Worm (Caenorhabditis elegans) whole organism, L3 larva: Measurements from ENCODE around the gene hpo-6.

Source experiments
- R02D3.7 ChIP-seq: fragments of 150-350 bp; optimal IDR thresholded peaks from 2 replicates; lab custom pipeline; 2014; ENCODE audit warnings: missing biosample characterization, missing genetic modification characterization
- ZK546.5 ChIP-seq: sonication (generic microtip); optimal IDR thresholded peaks from 2 replicates; lab custom pipeline; 2017; ENCODE audit warnings: missing biosample characterization, missing genetic modification characterization
- aly-2 ChIP-seq: fragments of 150-350 bp; optimal IDR thresholded peaks from 2 replicates; lab custom pipeline; 2014; ENCODE audit warnings: missing biosample characterization, missing genetic modification characterization
- ama-1 ChIP-seq: fragments of 150-350 bp; optimal IDR thresholded peaks from 2 replicates; lab custom pipeline; 2018
- ceh-16 ChIP-seq: sonication (generic microtip); optimal IDR thresholded peaks from 2 replicates; lab custom pipeline; 2017; ENCODE audit warnings: missing biosample characterization, missing genetic modification characterization
- ceh-28 ChIP-seq: fragments of 150-350 bp; optimal IDR thresholded peaks from 2 replicates; lab custom pipeline; 2014; ENCODE audit warnings: missing biosample characterization, missing genetic modification reagents, missing genetic modification characterization
- ceh-82 ChIP-seq: fragments of 150-350 bp; optimal IDR thresholded peaks from 2 replicates; lab custom pipeline; 2014; ENCODE audit warnings: missing biosample characterization, missing genetic modification characterization
- ceh-9 ChIP-seq: sonication (generic microtip); optimal IDR thresholded peaks from 2 replicates; lab custom pipeline; 2018; ENCODE audit warnings: missing biosample characterization, missing genetic modification characterization
- egl-27 ChIP-seq: sonication (generic microtip); optimal IDR thresholded peaks from 4 replicates; lab custom pipeline; 2017; ENCODE audit warnings: missing biosample characterization, missing genetic modification reagents, missing genetic modification characterization
- elt-2 ChIP-seq: sonication (generic microtip); optimal IDR thresholded peaks from 2 replicates; lab custom pipeline; 2016; ENCODE audit warnings: missing genetic modification reagents, mild to moderate bottlenecking, missing genetic modification characterization, missing compliant biosample characterization
- eor-1 ChIP-seq, 2 experiments: fragments of 150-350 bp; optimal IDR thresholded peaks; 2 replicates each; lab custom pipeline; 2014 to 2018; ENCODE audit warnings: missing biosample characterization in 2 of 2, missing genetic modification characterization in 2 of 2
- fkh-2 ChIP-seq: fragments of 150-350 bp; optimal IDR thresholded peaks from 2 replicates; lab custom pipeline; 2014; ENCODE audit warnings: missing biosample characterization, missing genetic modification reagents, missing genetic modification characterization
- fos-1 ChIP-seq: fragments of 150-350 bp; optimal IDR thresholded peaks from 2 replicates; lab custom pipeline; 2014; ENCODE audit warnings: missing biosample characterization, missing genetic modification characterization
- jun-1 ChIP-seq: fragments of 150-350 bp; optimal IDR thresholded peaks from 2 replicates; lab custom pipeline; 2014; ENCODE audit warnings: missing biosample characterization, missing genetic modification reagents, missing genetic modification characterization
- lin-15B ChIP-seq: fragments of 150-350 bp; optimal IDR thresholded peaks from 2 replicates; lab custom pipeline; 2014; ENCODE audit warnings: missing biosample characterization, missing genetic modification characterization
- lin-39 ChIP-seq: fragments of 150-350 bp; optimal IDR thresholded peaks from 2 replicates; lab custom pipeline; 2018; ENCODE audit warnings: missing biosample characterization, missing genetic modification reagents, missing genetic modification characterization
- lsy-12 ChIP-seq: sonication (generic microtip); optimal IDR thresholded peaks from 2 replicates; lab custom pipeline; 2016; ENCODE audit warnings: mild to moderate bottlenecking, missing genetic modification characterization, missing compliant biosample characterization
- nfya-1 ChIP-seq: sonication (generic microtip); optimal IDR thresholded peaks from 2 replicates; lab custom pipeline; 2017; ENCODE audit warnings: missing genetic modification characterization, mild to moderate bottlenecking, missing compliant biosample characterization, antibody characterized with exemption, moderate library complexity; ENCODE audit not compliant: insufficient read depth
- nhr-237 ChIP-seq: fragments of 150-350 bp; optimal IDR thresholded peaks from 2 replicates; lab custom pipeline; 2014; ENCODE audit warnings: missing biosample characterization, missing genetic modification characterization
- nhr-28 ChIP-seq: fragments of 150-350 bp; optimal IDR thresholded peaks from 2 replicates; lab custom pipeline; 2014; ENCODE audit warnings: missing biosample characterization, missing genetic modification characterization
- nhr-43 ChIP-seq: sonication (generic microtip); optimal IDR thresholded peaks from 2 replicates; lab custom pipeline; 2016; ENCODE audit warnings: mild to moderate bottlenecking, missing genetic modification characterization, missing compliant biosample characterization; ENCODE audit not compliant: poor library complexity, severe bottlenecking
- nhr-67 ChIP-seq: fragments of 150-350 bp; optimal IDR thresholded peaks from 2 replicates; lab custom pipeline; 2014; ENCODE audit warnings: missing biosample characterization, missing genetic modification characterization
- nhr-76 ChIP-seq: fragments of 150-350 bp; sonication (generic microtip); optimal IDR thresholded peaks from 5 replicates; lab custom pipeline; 2014; ENCODE audit warnings: missing biosample characterization, missing genetic modification characterization
- nhr-77 ChIP-seq: fragments of 150-350 bp; optimal IDR thresholded peaks from 2 replicates; lab custom pipeline; 2014; ENCODE audit warnings: missing biosample characterization, missing genetic modification characterization
- pha-4 ChIP-seq: fragments of 150-350 bp; optimal IDR thresholded peaks from 2 replicates; lab custom pipeline; 2014; ENCODE audit warnings: missing biosample characterization, missing genetic modification reagents, missing genetic modification characterization
- sea-2 ChIP-seq: fragments of 150-350 bp; sonication (generic microtip); optimal IDR thresholded peaks from 4 replicates; lab custom pipeline; 2014; ENCODE audit warnings: missing biosample characterization, missing genetic modification reagents, missing genetic modification characterization
- skn-1 ChIP-seq: fragments of 150-350 bp; optimal IDR thresholded peaks from 2 replicates; lab custom pipeline; 2014; ENCODE audit warnings: missing biosample characterization, missing genetic modification characterization
- unc-39 ChIP-seq: sonication (generic microtip); optimal IDR thresholded peaks from 4 replicates; lab custom pipeline; 2017; ENCODE audit warnings: missing biosample characterization, missing genetic modification characterization
- unc-62 ChIP-seq: fragments of 150-350 bp; sonication (generic microtip); optimal IDR thresholded peaks from 4 replicates; lab custom pipeline; 2014; ENCODE audit warnings: missing biosample characterization, missing genetic modification reagents, missing genetic modification characterization
- zag-1 ChIP-seq: fragments of 150-350 bp; optimal IDR thresholded peaks from 2 replicates; lab custom pipeline; 2014; ENCODE audit warnings: missing biosample characterization, missing genetic modification characterization
- ztf-4 ChIP-seq: fragments of 150-350 bp; optimal IDR thresholded peaks from 2 replicates; lab custom pipeline; 2014; ENCODE audit warnings: missing biosample characterization, missing genetic modification characterization

Gene hpo-6

ce11 chrIV:1595802-1596201 is 33.8 kb downstream of the hpo-6 start, which contains the start of gene npp-8 (continued):
- TF ChIP-seq fos-1 (peak; percentile 4), ZK546.5 (no peak), lin-15B (tag; lab: Kevin White, UChicago) (peak; percentile 84), nhr-237 (no peak), lin-39 (tag; lab: Kevin White, UChicago) (peak; percentile 77)

DNA sequence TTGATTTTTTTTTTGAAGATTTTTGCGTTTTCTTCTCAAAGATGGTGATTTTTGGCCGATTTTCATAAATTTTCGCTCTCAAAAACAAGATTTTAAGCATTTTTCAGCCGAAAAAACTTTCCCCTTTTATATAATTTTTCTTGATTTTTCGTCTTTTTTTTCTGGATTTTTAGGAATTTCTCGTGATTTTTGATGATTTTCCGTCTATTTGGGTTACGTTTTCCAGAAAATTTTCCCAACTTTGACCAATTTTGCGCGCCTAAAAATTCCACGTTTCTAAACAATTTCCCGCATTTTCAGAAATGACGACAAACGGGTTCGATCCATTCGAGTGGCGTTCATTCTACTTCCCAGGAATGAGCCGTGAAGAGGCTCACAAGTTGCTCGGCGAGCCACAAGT is 35.0 kb downstream of the hpo-6 start, which contains the start of gene ced-2:
ced-2 (plus strand) TSS at position 301 of the 400 bp plus-strand sequence.
- TF ChIP-seq unc-62 (no peak), nhr-43 (tag; lab: Kevin White, UChicago) (no peak), ama-1 (lab: Kevin White, UChicago) (no peak), ceh-82 (tag; lab: Kevin White, UChicago) (no peak), nhr-77 (no peak), unc-39 (no peak), ceh-16 (tag; lab: Kevin White, UChicago) (no peak)

ce11 chrIV:1600784-1601183 is 38.8 kb downstream of the hpo-6 start:
- no peak for TF ChIP-seq sea-2 (GFP tag; lab: Kevin White, UChicago)
- TF ChIP-seq ama-1 (lab: Kevin White, UChicago): no peak
- TF ChIP-seq nhr-237: no peak
- TF ChIP-seq lin-15B (tag; lab: Kevin White, UChicago): peak; percentile 18
- no peak for TF ChIP-seq R02D3.7

DNA sequence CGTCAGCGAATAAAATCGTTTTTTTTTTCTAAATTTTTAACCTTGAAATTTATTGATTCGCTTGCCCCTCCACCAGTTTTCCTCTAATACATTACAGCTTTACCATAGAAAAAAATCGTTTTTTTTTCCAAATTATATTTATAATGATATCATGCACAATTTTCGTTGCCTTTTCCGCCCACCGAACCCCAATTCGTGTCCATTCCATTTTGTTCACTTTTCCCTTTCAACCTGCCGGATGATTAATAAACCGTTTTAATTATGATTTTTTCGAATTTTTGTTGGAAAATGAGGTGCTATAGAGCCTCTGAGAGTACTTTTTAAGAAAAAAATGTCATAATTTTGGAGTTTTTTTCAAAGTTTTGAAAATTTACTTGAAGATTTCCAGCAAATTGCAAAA is 39.4 kb downstream of the hpo-6 start, which contains the start of gene set-23:
set-23 (plus strand) TSS at position 301 of the 400 bp plus-strand sequence.
- no peak for TF ChIP-seq unc-39
- TF ChIP-seq elt-2 (tag; lab: Kevin White, UChicago): no peak
- no peak for TF ChIP-seq nhr-237
- no peak for TF ChIP-seq ceh-82 (tag; lab: Kevin White, UChicago)
- TF ChIP-seq fos-1: no peak
- no peak for TF ChIP-seq ceh-9 (tag; lab: Kevin White, UChicago)
- TF ChIP-seq eor-1 (tag; optimal IDR thresholded peaks at IDR 0.05; lab: Kevin White, UChicago): no peak
- no peak for TF ChIP-seq sea-2 (GFP tag; lab: Kevin White, UChicago)
- TF ChIP-seq egl-27 (tag; lab: Kevin White, UChicago): no peak
- no peak for TF ChIP-seq ztf-4

ce11 chrIV:1602936-1603457 is 41.0 kb downstream of the hpo-6 start:
- no peak for TF ChIP-seq nhr-43 (tag; lab: Kevin White, UChicago)
- TF ChIP-seq ceh-28 (tag; lab: Kevin White, UChicago): peak; percentile 56

DNA sequence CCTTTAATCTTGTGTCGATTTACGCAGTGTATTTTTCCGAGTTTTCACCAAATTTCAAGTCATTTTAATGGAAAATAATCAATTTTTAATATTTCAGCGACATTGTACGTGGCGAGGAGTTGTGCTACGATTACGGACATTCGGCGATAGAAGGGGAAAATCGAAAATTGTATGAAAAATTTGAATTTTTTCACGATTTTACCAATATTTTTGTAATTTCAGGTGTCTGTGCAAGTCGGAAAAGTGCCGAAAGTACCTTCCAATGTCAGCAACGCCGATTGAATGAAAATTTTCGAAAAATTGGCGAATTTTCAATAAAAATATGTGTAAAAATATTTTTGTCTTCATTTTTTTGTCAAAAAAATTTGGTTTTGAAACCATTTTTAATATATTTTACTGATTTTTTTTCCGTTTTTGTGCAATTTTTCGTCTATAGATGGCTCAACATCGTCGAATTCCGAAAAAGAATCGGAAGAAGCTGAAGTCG is 43.3 kb downstream of the hpo-6 start, which contains the start of gene Y41D4B.11:
Y41D4B.11 (plus strand) TSS at position 437 of the 487 bp plus-strand sequence.
- TF ChIP-seq zag-1 (tag; lab: Kevin White, UChicago): no peak
- TF ChIP-seq lin-39 (tag; lab: Kevin White, UChicago): no peak
- no peak for TF ChIP-seq aly-2 (tag; lab: Kevin White, UChicago)
- TF ChIP-seq lsy-12 (tag; lab: Kevin White, UChicago): no peak
- TF ChIP-seq ztf-4: no peak
- TF ChIP-seq fkh-2 (tag; lab: Kevin White, UChicago): no peak
- no peak for TF ChIP-seq skn-1
- no peak for TF ChIP-seq lin-15B (tag; lab: Kevin White, UChicago)
- no peak for TF ChIP-seq pha-4 (tag; lab: Kevin White, UChicago)
- TF ChIP-seq nhr-28 (tag; lab: Kevin White, UChicago): no peak
- no peak for TF ChIP-seq ama-1 (lab: Kevin White, UChicago)
- TF ChIP-seq ZK546.5: no peak
- no peak for TF ChIP-seq jun-1 (tag; lab: Kevin White, UChicago)
- no peak for TF ChIP-seq nhr-76 (tag; lab: Kevin White, UChicago)
- TF ChIP-seq ceh-28 (tag; lab: Kevin White, UChicago): no peak
- TF ChIP-seq nfya-1 (tag; lab: Kevin White, UChicago): no peak
- no peak for TF ChIP-seq nhr-67 (tag; lab: Kevin White, UChicago)
- TF ChIP-seq, all 47 proteins: peak for 0
